Fruit fly (Drosophila melanogaster): ENCODE data around the gene CG42846.

CG42846 gene

DNA sequence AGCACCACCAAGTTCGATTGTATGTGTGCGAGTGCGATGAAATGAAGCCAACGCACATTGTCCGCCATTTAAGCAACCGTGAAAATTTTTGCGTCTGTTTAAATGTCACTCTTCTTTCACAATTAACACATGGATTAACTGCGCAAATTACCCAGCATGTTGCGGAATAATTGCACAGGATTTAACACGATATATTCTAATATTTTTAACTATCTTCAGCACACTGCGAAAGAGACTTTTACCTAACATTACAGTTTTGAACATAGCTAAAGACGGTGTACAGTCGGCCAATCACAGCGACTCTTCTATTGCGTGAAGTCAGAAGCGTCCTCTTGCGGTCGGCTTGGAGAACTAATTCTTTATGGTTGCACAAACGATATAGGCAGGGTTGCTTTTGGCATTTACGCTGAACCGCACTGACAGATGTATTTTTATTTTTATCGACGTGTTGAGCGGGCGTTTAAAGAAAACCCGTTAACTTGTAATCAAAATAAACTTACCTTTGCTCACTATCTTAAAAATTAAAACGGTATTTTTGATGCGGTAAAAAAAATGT is 15.3 kb upstream of the CG42846 start (continued):
- peak; percentile 66 for TF ChIP-seq Dad (GFP tag; optimal IDR thresholded peaks at IDR 0.05)
- no peak for TF ChIP-seq tap (tag; optimal IDR thresholded peaks at IDR 0.05)
- TF ChIP-seq CG31388 (GFP tag; optimal IDR thresholded peaks at IDR 0.05) = no peak
- no peak for TF ChIP-seq lab (GFP tag; optimal IDR thresholded peaks at IDR 0.05)
- no peak for TF ChIP-seq CG13296 (GFP tag; optimal IDR thresholded peaks at IDR 0.05)
- no peak for TF ChIP-seq D19B (GFP tag; optimal IDR thresholded peaks at IDR 0.05)
- TF ChIP-seq h (optimal IDR thresholded peaks at IDR 0.05) = no peak
- peak; percentile 83 for TF ChIP-seq CG6791 (GFP tag; IDR thresholded peaks at IDR 0.05; ENCODE audit: partially characterized antibody)
- TF ChIP-seq CG12391 (tag; optimal IDR thresholded peaks at IDR 0.05) = no peak
- no peak for TF ChIP-seq Hey (tag; optimal IDR thresholded peaks at IDR 0.05)
- peak; percentile 69 for TF ChIP-seq Opbp (GFP tag; IDR thresholded peaks at IDR 0.05; ENCODE audit: partially characterized antibody)
- TF ChIP-seq HHEX (GFP tag; optimal IDR thresholded peaks at IDR 0.05) = no peak
- peak; percentile 47 for TF ChIP-seq CG18764 (GFP tag; optimal IDR thresholded peaks at IDR 0.05)
- TF ChIP-seq abd-A (tag; optimal IDR thresholded peaks at IDR 0.05) = no peak
- peak; percentile 85 for TF ChIP-seq CG5180 (GFP tag; optimal IDR thresholded peaks at IDR 0.05)
- TF ChIP-seq nmo (GFP tag; optimal IDR thresholded peaks at IDR 0.05) = peak; percentile 64
- TF ChIP-seq CG1647 (GFP tag; optimal IDR thresholded peaks at IDR 0.05) = no peak
- TF ChIP-seq Xrp1 (GFP tag; IDR thresholded peaks at IDR 0.05) = 0 out of 2 replicates have a peak, but pooled peaks have one; percentile 14
- peak; percentile 54 for TF ChIP-seq Side (GFP tag; optimal IDR thresholded peaks at IDR 0.05)
- peak; percentile 73 for TF ChIP-seq CG16813 (GFP tag; IDR thresholded peaks at IDR 0.05; ENCODE audit: partially characterized antibody)
- no peak for TF ChIP-seq CG18476 (GFP tag; optimal IDR thresholded peaks at IDR 0.05)
- TF ChIP-seq danr (GFP tag; IDR thresholded peaks at IDR 0.05) = no peak
- peak; percentile 27; the same call in 1 of the 3 replicates for TF ChIP-seq Aef1 (GFP tag; IDR thresholded peaks at IDR 0.05)
- TF ChIP-seq CG42726 (GFP tag; IDR thresholded peaks at IDR 0.05; ENCODE audit: partially characterized antibody) = peak; percentile 81
- peak; percentile 98 for TF ChIP-seq Nf-YB (GFP tag; optimal IDR thresholded peaks at IDR 0.05)
- no peak for TF ChIP-seq br (optimal IDR thresholded peaks at IDR 0.05)
- TF ChIP-seq CG11398 (GFP tag; optimal IDR thresholded peaks at IDR 0.05) = no peak
- TF ChIP-seq CG9932 (GFP tag; IDR thresholded peaks at IDR 0.05) = no peak
- TF ChIP-seq Lim3 (GFP tag; IDR thresholded peaks at IDR 0.05) = no peak
- peak; percentile 52; the same call in 1 of the 2 replicates for TF ChIP-seq rib (GFP tag; IDR thresholded peaks at IDR 0.05)
- TF ChIP-seq dysf (GFP tag; IDR thresholded peaks at IDR 0.05) = peak; percentile 53; the same call in 2 of the 3 replicates
- no peak for TF ChIP-seq CG16815 (GFP tag; optimal IDR thresholded peaks at IDR 0.05)
- TF ChIP-seq CG10267 (tag; optimal IDR thresholded peaks at IDR 0.05) = peak; percentile 64
- no peak for TF ChIP-seq al (GFP tag; IDR thresholded peaks at IDR 0.05)
- TF ChIP-seq Med (GFP tag) = peak; percentile 94
- no peak for TF ChIP-seq Doc2 (GFP tag; IDR thresholded peaks at IDR 0.05)
- peak; percentile 97 for TF ChIP-seq Dref (GFP tag; IDR thresholded peaks at IDR 0.05)
- no peak for TF ChIP-seq CG17612 (GFP tag; IDR thresholded peaks at IDR 0.05)
- peak; percentile 49 for TF ChIP-seq CG9797 (GFP tag; optimal IDR thresholded peaks at IDR 0.05)
- peak; percentile 6; the same call in 1 of the 3 replicates for TF ChIP-seq CG11695 (GFP tag; IDR thresholded peaks at IDR 0.05)
- 0 out of 3 replicates have a peak, but pooled peaks have one; percentile 52 for TF ChIP-seq gce (GFP tag; IDR thresholded peaks at IDR 0.05)
- TF ChIP-seq CG16779 (GFP tag; IDR thresholded peaks at IDR 0.05) = no peak
- peak; percentile 57 for TF ChIP-seq inv (GFP tag; IDR thresholded peaks at IDR 0.05; ENCODE audit: partially characterized antibody)
- TF ChIP-seq CG15011 (GFP tag; optimal IDR thresholded peaks at IDR 0.05) = no peak
- peak; percentile 78; the same call in 1 of the 2 replicates for TF ChIP-seq Rfx (GFP tag; IDR thresholded peaks at IDR 0.05)
- no peak for TF ChIP-seq nau (GFP tag; optimal IDR thresholded peaks at IDR 0.05)
- peak; percentile 98 for TF ChIP-seq Myb (GFP tag; optimal IDR thresholded peaks at IDR 0.05)
- TF ChIP-seq chn (GFP tag; optimal IDR thresholded peaks at IDR 0.05) = peak; percentile 18
- TF ChIP-seq NK7.1 (GFP tag; optimal IDR thresholded peaks at IDR 0.05) = peak; percentile 43
- peak; percentile 55 for TF ChIP-seq nerfin-2 (GFP tag; IDR thresholded peaks at IDR 0.05; ENCODE audit: partially characterized antibody)
- no peak for TF ChIP-seq stc (GFP tag; IDR thresholded peaks at IDR 0.05)

Data from whole organism, embryonic.